Fruit fly (Drosophila melanogaster) whole organism, embryonic: ENCODE measurements around the gene mthl1.

Experiments used
- ATbp ChIP-seq: fragments of 200-800 bp; sonication (Bioruptor generic); optimal IDR thresholded peaks from 2 replicates; lab custom pipeline; 2017; ENCODE audit warnings: missing biosample characterization, mild to moderate bottlenecking, missing genetic modification characterization, missing genetic modification reagents
- CG10565 ChIP-seq: fragments of 200-800 bp; sonication (Bioruptor generic); optimal IDR thresholded peaks from 3 replicates; lab custom pipeline; 2016; ENCODE audit warnings: missing biosample characterization, mild to moderate bottlenecking, missing genetic modification characterization
- CG11247 ChIP-seq: fragments of 200-800 bp; sonication (Bioruptor generic); IDR thresholded peaks from 2 replicates; pipeline ENCODE4 v1.3.6; 2022; ENCODE audit warnings: missing biosample characterization, missing genetic modification characterization
- CG12299 ChIP-seq: fragments of 200-800 bp; sonication (Bioruptor generic); optimal IDR thresholded peaks from 2 replicates; lab custom pipeline; 2018; ENCODE audit warnings: missing biosample characterization, mild to moderate bottlenecking, missing genetic modification characterization
- CG13894 ChIP-seq: fragments of 200-800 bp; sonication (Bioruptor generic); optimal IDR thresholded peaks from 3 replicates; lab custom pipeline; 2018; ENCODE audit warnings: missing biosample characterization, mild to moderate bottlenecking, missing genetic modification characterization, moderate library complexity
- CG15073 ChIP-seq: fragments of 200-800 bp; sonication (Bioruptor generic); optimal IDR thresholded peaks from 2 replicates; lab custom pipeline; 2016; ENCODE audit warnings: missing biosample characterization, missing genetic modification characterization
- CG15269 ChIP-seq: fragments of 200-800 bp; sonication (Bioruptor generic); optimal IDR thresholded peaks from 2 replicates; lab custom pipeline; 2018; ENCODE audit warnings: missing biosample characterization, mild to moderate bottlenecking, missing genetic modification characterization, moderate library complexity
- CG1602 ChIP-seq: fragments of 200-800 bp; sonication (Bioruptor generic); optimal IDR thresholded peaks from 3 replicates; lab custom pipeline; 2016; ENCODE audit warnings: missing biosample characterization, missing genetic modification characterization
- CG1603 ChIP-seq: fragments of 200-800 bp; sonication (Bioruptor generic); optimal IDR thresholded peaks from 2 replicates; lab custom pipeline; 2019; ENCODE audit warnings: missing biosample characterization, mild to moderate bottlenecking, missing genetic modification characterization, moderate library complexity
- CG1647 ChIP-seq: fragments of 200-800 bp; sonication (Bioruptor generic); optimal IDR thresholded peaks from 3 replicates; lab custom pipeline; 2016; ENCODE audit warnings: missing biosample characterization, missing genetic modification characterization
- CG17328 ChIP-seq: fragments of 200-800 bp; sonication (Bioruptor generic); IDR thresholded peaks from 2 replicates; pipeline ENCODE4 v1.3.6; 2022; ENCODE audit warnings: missing biosample characterization, missing genetic modification characterization
- CG17359 ChIP-seq: fragments of 200-800 bp; sonication (Bioruptor generic); optimal IDR thresholded peaks from 3 replicates; lab custom pipeline; 2018; ENCODE audit warnings: missing biosample characterization, mild to moderate bottlenecking, missing genetic modification characterization, moderate library complexity
- CG2678 ChIP-seq: fragments of 200-800 bp; sonication (Bioruptor generic); optimal IDR thresholded peaks from 3 replicates; lab custom pipeline; 2019; ENCODE audit warnings: missing biosample characterization, mild to moderate bottlenecking, missing genetic modification characterization, moderate library complexity
- CG30020 ChIP-seq: fragments of 200-800 bp; optimal IDR thresholded peaks from 2 replicates; lab custom pipeline; 2019; ENCODE audit warnings: missing biosample characterization, mild to moderate bottlenecking, missing genetic modification characterization, moderate library complexity
- CG30403 ChIP-seq: fragments of 200-800 bp; sonication (Bioruptor generic); optimal IDR thresholded peaks from 3 replicates; lab custom pipeline; 2016; ENCODE audit warnings: missing biosample characterization, missing genetic modification characterization
- CG3163 ChIP-seq: fragments of 200-800 bp; sonication (Bioruptor generic); optimal IDR thresholded peaks from 3 replicates; lab custom pipeline; 2016; ENCODE audit warnings: missing biosample characterization, missing genetic modification characterization
- CG33557 ChIP-seq: fragments of 200-800 bp; sonication (Bioruptor generic); optimal IDR thresholded peaks from 2 replicates; lab custom pipeline; 2019; ENCODE audit warnings: missing biosample characterization, mild to moderate bottlenecking, missing genetic modification characterization, moderate library complexity
- CG3995 ChIP-seq: fragments of 200-800 bp; sonication (Bioruptor generic); optimal IDR thresholded peaks from 3 replicates; lab custom pipeline; 2016; ENCODE audit warnings: missing biosample characterization, missing genetic modification characterization
- CG4282 ChIP-seq: fragments of 200-800 bp; sonication (Bioruptor generic); optimal IDR thresholded peaks from 2 replicates; lab custom pipeline; 2016; ENCODE audit warnings: missing biosample characterization, missing genetic modification characterization
- CG4730 ChIP-seq: fragments of 200-800 bp; sonication (Bioruptor generic); IDR thresholded peaks from 2 replicates; pipeline ENCODE4 v1.3.6; 2022; ENCODE audit warnings: missing biosample characterization, missing genetic modification characterization
- CG6272 ChIP-seq: fragments of 200-800 bp; sonication (Bioruptor generic); IDR thresholded peaks from 2 replicates; pipeline ENCODE4 v1.3.6; 2022; ENCODE audit warnings: missing biosample characterization, missing genetic modification characterization
- CG6854 ChIP-seq: fragments of 200-800 bp; sonication (Bioruptor generic); optimal IDR thresholded peaks from 3 replicates; lab custom pipeline; 2017; ENCODE audit warnings: missing biosample characterization, mild to moderate bottlenecking, missing genetic modification characterization
- Chrac-16 ChIP-seq: fragments of 200-800 bp; sonication (Bioruptor generic); optimal IDR thresholded peaks from 3 replicates; lab custom pipeline; 2016; ENCODE audit warnings: missing biosample characterization, missing genetic modification characterization
- Dll ChIP-seq: fragments of 200-800 bp; sonication (Bioruptor generic); IDR thresholded peaks from 4 replicates; pipeline ENCODE4 v1.3.6; 2022; ENCODE audit warnings: missing biosample characterization, missing genetic modification characterization; ENCODE audit not compliant: partially characterized antibody
- Eip74EF ChIP-seq, 2 experiments: fragments of 200-800 bp in 1 of 2; fragments of >200 bp in 1 of 2; sonication (Bioruptor generic) in 1 of 2; optimal IDR thresholded peaks; 2 replicates each; lab custom pipeline; 2017 to 2019; ENCODE audit warnings: missing biosample characterization in 2 of 2, missing genetic modification characterization in 2 of 2, mild to moderate bottlenecking in 1 of 2, moderate library complexity in 1 of 2
- Elba2 ChIP-seq: fragments of 200-800 bp; sonication (Bioruptor generic); optimal IDR thresholded peaks from 3 replicates; lab custom pipeline; 2016; ENCODE audit warnings: missing biosample characterization, missing genetic modification characterization
- Hey ChIP-seq: fragments of 200-800 bp; sonication (Bioruptor generic); optimal IDR thresholded peaks from 3 replicates; lab custom pipeline; 2018; ENCODE audit warnings: missing biosample characterization, mild to moderate bottlenecking, missing genetic modification characterization
- Hmr ChIP-seq: fragments of 200-800 bp; sonication (Bioruptor generic); optimal IDR thresholded peaks from 3 replicates; lab custom pipeline; 2017; ENCODE audit warnings: mild to moderate bottlenecking, missing biosample characterization, missing genetic modification reagents, missing genetic modification characterization
- Mes4 ChIP-seq: fragments of 200-800 bp; sonication (Bioruptor generic); optimal IDR thresholded peaks from 2 replicates; lab custom pipeline; 2016; ENCODE audit warnings: missing biosample characterization, missing genetic modification characterization
- Scr ChIP-seq: fragments of 200-800 bp; sonication (Bioruptor generic); IDR thresholded peaks from 2 replicates; pipeline ENCODE4 v1.3.6; 2022; ENCODE audit warnings: missing biosample characterization, missing genetic modification characterization; ENCODE audit not compliant: partially characterized antibody
- Ssrp ChIP-seq: fragments of 200-800 bp; sonication (Bioruptor generic); optimal IDR thresholded peaks from 2 replicates; lab custom pipeline; 2018; ENCODE audit warnings: missing biosample characterization, mild to moderate bottlenecking, missing genetic modification characterization, moderate library complexity
- ac ChIP-seq: fragments of 200-800 bp; sonication (Bioruptor generic); optimal IDR thresholded peaks from 3 replicates; lab custom pipeline; 2017; ENCODE audit warnings: missing biosample characterization, mild to moderate bottlenecking, missing genetic modification characterization
- amos ChIP-seq: fragments of 200-800 bp; sonication (Bioruptor generic); IDR thresholded peaks from 2 replicates; pipeline ENCODE4 v1.3.6; 2022; ENCODE audit warnings: missing biosample characterization, missing genetic modification characterization; ENCODE audit not compliant: partially characterized antibody
- corto ChIP-seq: fragments of 200-800 bp; sonication (Bioruptor generic); optimal IDR thresholded peaks from 2 replicates; lab custom pipeline; 2016; ENCODE audit warnings: missing biosample characterization, mild to moderate bottlenecking, missing genetic modification characterization, moderate library complexity
- croc ChIP-seq: fragments of 200-800 bp; sonication (Bioruptor generic); conservative IDR thresholded peaks from 3 replicates; pipeline ENCODE4 v1.3.6; 2022; ENCODE audit warnings: missing biosample characterization, missing genetic modification characterization
- crp ChIP-seq, 2 experiments: fragments of 200-800 bp; sonication (Bioruptor generic); optimal IDR thresholded peaks; 2 replicates in 1 of 2; 3 replicates in 1 of 2; lab custom pipeline; 2017; ENCODE audit warnings: missing biosample characterization in 2 of 2, missing genetic modification characterization in 2 of 2, mild to moderate bottlenecking in 1 of 2, moderate library complexity in 1 of 2
- h ChIP-seq: fragments of >200 bp; optimal IDR thresholded peaks from 2 replicates; lab custom pipeline; 2017
- nerfin-2 ChIP-seq: fragments of 200-800 bp; sonication (Bioruptor generic); IDR thresholded peaks from 2 replicates; pipeline ENCODE4 v1.3.6; 2022; ENCODE audit warnings: missing biosample characterization, missing genetic modification characterization; ENCODE audit not compliant: partially characterized antibody
- odd ChIP-seq: fragments of 200-800 bp; sonication (Bioruptor generic); optimal IDR thresholded peaks from 2 replicates; lab custom pipeline; 2017; ENCODE audit warnings: missing biosample characterization, mild to moderate bottlenecking, missing genetic modification characterization
- pum ChIP-seq: fragments of 200-800 bp; sonication (Bioruptor generic); optimal IDR thresholded peaks from 2 replicates; lab custom pipeline; 2016; ENCODE audit warnings: missing biosample characterization, missing genetic modification characterization
- sens-2 ChIP-seq: fragments of 200-800 bp; sonication (Bioruptor generic); IDR thresholded peaks from 2 replicates; pipeline ENCODE4 v1.3.6; 2022; ENCODE audit warnings: missing biosample characterization, missing genetic modification characterization
- slou ChIP-seq: fragments of 200-800 bp; sonication (Bioruptor generic); optimal IDR thresholded peaks from 3 replicates; lab custom pipeline; 2016; ENCODE audit warnings: missing biosample characterization, missing genetic modification characterization
- sob ChIP-seq: fragments of 200-800 bp; sonication (Bioruptor generic); IDR thresholded peaks from 2 replicates; pipeline ENCODE4 v1.3.6; 2022; ENCODE audit warnings: missing biosample characterization, missing genetic modification characterization
- tna ChIP-seq: fragments of 200-800 bp; sonication (Bioruptor generic); IDR thresholded peaks from 2 replicates; pipeline ENCODE4 v1.3.6; 2022; ENCODE audit warnings: missing biosample characterization, missing genetic modification characterization; ENCODE audit not compliant: partially characterized antibody
- tup ChIP-seq: fragments of 200-800 bp; sonication (Bioruptor generic); optimal IDR thresholded peaks from 2 replicates; lab custom pipeline; 2016; ENCODE audit warnings: missing biosample characterization, mild to moderate bottlenecking, missing genetic modification characterization, moderate library complexity
- unc-4 ChIP-seq: fragments of 200-800 bp; sonication (Bioruptor generic); IDR thresholded peaks from 2 replicates; pipeline ENCODE4 v1.3.6; 2022; ENCODE audit warnings: missing biosample characterization, missing genetic modification characterization; ENCODE audit not compliant: partially characterized antibody
- zfh2 ChIP-seq: fragments of 200-800 bp; sonication (Bioruptor generic); optimal IDR thresholded peaks from 2 replicates; lab custom pipeline; 2016; ENCODE audit warnings: missing biosample characterization, missing genetic modification characterization

The mthl1 gene

DNA sequence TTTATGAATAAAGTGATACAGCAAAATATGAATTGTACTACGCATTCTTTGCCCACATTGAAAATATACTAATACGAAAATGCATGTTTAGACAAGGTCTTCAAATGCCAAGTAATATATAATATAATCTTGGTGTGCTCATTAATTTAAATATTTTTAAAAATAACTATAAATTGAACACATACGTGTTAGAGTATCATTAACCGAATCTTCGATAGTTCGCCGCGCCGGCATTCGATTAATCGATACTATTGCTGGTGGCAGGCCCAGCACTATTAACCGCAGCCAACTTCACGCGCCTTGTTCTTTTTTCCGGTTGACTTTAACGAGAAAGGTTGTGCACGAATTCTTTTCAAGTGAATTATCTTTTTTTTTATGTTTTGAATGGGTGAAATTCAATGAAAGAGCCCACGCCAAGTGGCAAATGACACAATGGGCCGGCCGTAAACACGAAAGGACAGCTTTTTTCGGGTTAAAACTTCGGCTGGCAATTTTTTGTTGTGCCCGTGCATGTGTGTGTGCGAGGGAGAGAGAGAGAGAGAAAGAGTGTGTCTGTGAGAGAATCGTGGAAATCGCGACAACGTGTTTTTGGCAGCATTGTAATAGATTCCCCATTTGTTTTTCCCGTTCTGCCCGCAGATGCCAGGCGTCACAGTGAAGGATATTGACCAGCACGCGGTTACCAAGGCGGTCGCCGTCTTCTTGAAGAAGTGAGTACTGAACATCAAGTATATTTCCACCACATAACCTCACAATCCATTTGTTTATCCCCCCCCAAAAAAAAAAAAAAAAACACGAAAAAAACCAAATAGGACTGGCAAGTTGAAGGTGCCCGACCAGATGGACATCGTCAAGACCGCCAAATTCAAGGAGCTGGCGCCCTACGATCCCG is 2.9 kb upstream of the mthl1 start, which contains the start of gene RpS19a (continued):
- TF ChIP-seq croc (GFP tag; lab: Robert Waterston, UW), result peak; percentile 34; the same call in 2 of the 3 replicates
- peak; percentile 47 for TF ChIP-seq CG6272 (GFP tag; lab: Robert Waterston, UW)
- peak; percentile 73 for TF ChIP-seq sob (GFP tag; lab: Robert Waterston, UW)
- peak; percentile 83 for TF ChIP-seq ATbp (GFP tag; lab: Kevin White, UChicago)
- no peak for TF ChIP-seq Elba2 (GFP tag; lab: Kevin White, UChicago)
- peak; percentile 25 for TF ChIP-seq CG3995 (GFP tag; lab: Kevin White, UChicago)
- TF ChIP-seq Ssrp (tag; lab: Kevin White, UChicago), result peak; percentile 21
- TF ChIP-seq nerfin-2 (GFP tag; lab: Robert Waterston, UW), result no peak
- TF ChIP-seq CG11247 (GFP tag; lab: Robert Waterston, UW), result peak; percentile 68
- TF ChIP-seq CG1602 (GFP tag; lab: Kevin White, UChicago), result no peak
- peak; percentile 66; the same call in 1 of the 2 replicates for TF ChIP-seq Scr
- TF ChIP-seq h, result no peak
- peak; percentile 60 for TF ChIP-seq CG4730 (GFP tag; lab: Robert Waterston, UW)
- peak; percentile 90 for TF ChIP-seq odd (GFP tag; lab: Kevin White, UChicago)
- peak; percentile 3; the same call in 1 of the 2 replicates for TF ChIP-seq amos
- peak; percentile 73; the same call in 2 of the 4 replicates for TF ChIP-seq Dll
- TF ChIP-seq CG6854 (GFP tag; lab: Kevin White, UChicago), result peak; percentile 80
- TF ChIP-seq CG17328 (GFP tag; lab: Robert Waterston, UW), result peak; percentile 89
- peak; percentile 75 for TF ChIP-seq ac (GFP tag; lab: Kevin White, UChicago)
- peak; percentile 70 for TF ChIP-seq CG2678
- TF ChIP-seq Hmr, result peak; percentile 88
- no peak for TF ChIP-seq CG10565
- TF ChIP-seq pum (GFP tag; lab: Kevin White, UChicago), result no peak
- TF ChIP-seq tna, result no peak
- TF ChIP-seq slou (GFP tag; lab: Kevin White, UChicago), result peak; percentile 39
- peak; percentile 75 for TF ChIP-seq CG33557 (GFP tag; lab: Kevin White, UChicago)
- peak; percentile 44 for TF ChIP-seq CG30020 (tag; lab: Kevin White, UChicago)
- TF ChIP-seq CG17359, result peak; percentile 62
- peak; percentile 75 for TF ChIP-seq CG13894
- TF ChIP-seq CG15073 (GFP tag; lab: Kevin White, UChicago), result no peak
- TF ChIP-seq tup (GFP tag; lab: Kevin White, UChicago), result no peak
- peak; percentile 66 for TF ChIP-seq Mes4 (GFP tag; lab: Kevin White, UChicago)
- TF ChIP-seq sens-2 (GFP tag; lab: Robert Waterston, UW), result peak; percentile 81
- TF ChIP-seq CG15269, result peak; percentile 74
- no peak for TF ChIP-seq unc-4
- peak; percentile 61 for TF ChIP-seq CG1603 (tag; lab: Kevin White, UChicago)
- peak in 1 of 2 experiments; percentile 22 for TF ChIP-seq crp (GFP tag; optimal IDR thresholded peaks at IDR 0.05; lab: Kevin White, UChicago)
- peak in 1 of 2 experiments; percentile 76 for TF ChIP-seq Eip74EF (GFP tag; optimal IDR thresholded peaks at IDR 0.05; lab: Kevin White, UChicago)
- TF ChIP-seq Hey, result peak; percentile 74
- TF ChIP-seq CG4282, result no peak
- peak; percentile 63 for TF ChIP-seq CG12299 (tag; lab: Kevin White, UChicago)
- peak; percentile 50 for TF ChIP-seq CG30403
- peak; percentile 53 for TF ChIP-seq CG1647 (GFP tag; lab: Kevin White, UChicago)
- TF ChIP-seq CG3163 (GFP tag; lab: Kevin White, UChicago), result peak; percentile 29
- no peak for TF ChIP-seq Chrac-16 (GFP tag; lab: Kevin White, UChicago)
- TF ChIP-seq corto, result peak; percentile 2
- peak; percentile 23 for TF ChIP-seq zfh2 (GFP tag; lab: Kevin White, UChicago)
